Fruit fly (Drosophila melanogaster): Measurements from ENCODE around the gene Akh.
A peak's percentile ranks its signal among the peaks of the same experiment; 100 is the strongest.

Akh gene

dm6 chr3L:4133724-4134678 is 7.3 kb upstream of the Akh start, which contains the start of gene ens (continued):
- TF ChIP-seq CG12299 (tag; optimal IDR thresholded peaks at IDR 0.05) = peak; percentile 22
- TF ChIP-seq E2f2 (GFP tag; IDR thresholded peaks at IDR 0.05) = peak; percentile 42; the same call in 1 of the 2 replicates
- peak; percentile 37 for TF ChIP-seq CG10543 (GFP tag; optimal IDR thresholded peaks at IDR 0.05)
- no peak for TF ChIP-seq gsb-n (tag; optimal IDR thresholded peaks at IDR 0.05)
- TF ChIP-seq ash1 (GFP tag; optimal IDR thresholded peaks at IDR 0.05) = no peak
- TF ChIP-seq stwl (tag; optimal IDR thresholded peaks at IDR 0.05) = peak; percentile 38
- TF ChIP-seq danr (GFP tag; IDR thresholded peaks at IDR 0.05) = no peak
- TF ChIP-seq CG4617 (GFP tag; optimal IDR thresholded peaks at IDR 0.05; ENCODE audit: borderline replicate concordance) = peak; percentile 93
- peak; percentile 79 for TF ChIP-seq CG13894 (tag; optimal IDR thresholded peaks at IDR 0.05)
- TF ChIP-seq pum (GFP tag; optimal IDR thresholded peaks at IDR 0.05) = no peak
- peak; percentile 46 for TF ChIP-seq CG3163 (GFP tag; optimal IDR thresholded peaks at IDR 0.05)
- TF ChIP-seq Hmr (GFP tag; optimal IDR thresholded peaks at IDR 0.05) = no peak
- no peak for TF ChIP-seq lilli (GFP tag; optimal IDR thresholded peaks at IDR 0.05)
- no peak for TF ChIP-seq Max (GFP tag; optimal IDR thresholded peaks at IDR 0.05)
- peak; percentile 79 for TF ChIP-seq pzg (GFP tag; optimal IDR thresholded peaks at IDR 0.05)
- no peak for TF ChIP-seq fd64A (GFP tag; optimal IDR thresholded peaks at IDR 0.05)
- 0 out of 2 replicates have a peak, but pooled peaks have one; percentile 21 for TF ChIP-seq Rfx (GFP tag; IDR thresholded peaks at IDR 0.05)
- TF ChIP-seq dm (GFP tag; optimal IDR thresholded peaks at IDR 0.05) = peak; percentile 34
- TF ChIP-seq CG15269 (tag; optimal IDR thresholded peaks at IDR 0.05) = no peak
- TF ChIP-seq salm (tag; optimal IDR thresholded peaks at IDR 0.05) = peak; percentile 24
- TF ChIP-seq CG17612 (GFP tag; IDR thresholded peaks at IDR 0.05) = no peak
- TF ChIP-seq CG12391 (tag; optimal IDR thresholded peaks at IDR 0.05) = no peak
- TF ChIP-seq CG2120 (GFP tag; optimal IDR thresholded peaks at IDR 0.05) = no peak
- peak; percentile 21; the same call in 1 of the 2 replicates for TF ChIP-seq Adf1 (GFP tag; IDR thresholded peaks at IDR 0.05)
- no peak for TF ChIP-seq Dek (tag; optimal IDR thresholded peaks at IDR 0.05)
- peak; percentile 88 for TF ChIP-seq cg (GFP tag; optimal IDR thresholded peaks at IDR 0.05)
- TF ChIP-seq CG7839 (tag; optimal IDR thresholded peaks at IDR 0.05) = no peak
- TF ChIP-seq ind (GFP tag; optimal IDR thresholded peaks at IDR 0.05) = no peak
- TF ChIP-seq pho (GFP tag; optimal IDR thresholded peaks at IDR 0.05) = no peak
- TF ChIP-seq crol (GFP tag; IDR thresholded peaks at IDR 0.05) = peak; percentile 77
- peak; percentile 33 for TF ChIP-seq trem (tag; optimal IDR thresholded peaks at IDR 0.05)
- TF ChIP-seq seq (GFP tag; IDR thresholded peaks at IDR 0.05) = no peak

- TF ChIP-seq gt (GFP tag; IDR thresholded peaks at IDR 0.05) (no peak), CG13287 (GFP tag; IDR thresholded peaks at IDR 0.05; ENCODE audit: partially characterized antibody) (peak; percentile 36; the same call in 1 of the 2 replicates), nerfin-1 (tag; optimal IDR thresholded peaks at IDR 0.05) (no peak), CG4424 (GFP tag; optimal IDR thresholded peaks at IDR 0.05) (no peak), HLH4C (GFP tag; IDR thresholded peaks at IDR 0.05; ENCODE audit: partially characterized antibody) (peak; percentile 41), otp (GFP tag; IDR thresholded peaks at IDR 0.05) (no peak), Dip3 (GFP tag; optimal IDR thresholded peaks at IDR 0.05) (no peak), CG3163 (GFP tag; optimal IDR thresholded peaks at IDR 0.05) (no peak), ranshi (GFP tag; IDR thresholded peaks at IDR 0.05) (no peak), CG7556 (GFP tag; optimal IDR thresholded peaks at IDR 0.05) (no peak), Pdp1 (GFP tag; optimal IDR thresholded peaks at IDR 0.05) (no peak), mam (GFP tag; optimal IDR thresholded peaks at IDR 0.05) (no peak), CrebB (tag; optimal IDR thresholded peaks at IDR 0.05) (no peak), MBD-R2 (GFP tag; IDR thresholded peaks at IDR 0.05) (peak; percentile 46; the same call in 1 of the 2 replicates), Bdp1 (GFP tag; optimal IDR thresholded peaks at IDR 0.05) (no peak), Antp (GFP tag; optimal IDR thresholded peaks at IDR 0.05) (no peak), CG30020 (tag; optimal IDR thresholded peaks at IDR 0.05) (no peak), trem (tag; optimal IDR thresholded peaks at IDR 0.05) (peak; percentile 28), exex (tag; optimal IDR thresholded peaks at IDR 0.05) (no peak)
Observed at dm6 chr3L:4135857-4136256, 5.4 kb upstream of the Akh start, which contains the start of gene RfC4. TSS of gene RfC4 (minus strand) at chr3L:4136038.

Data from whole organism, embryonic.